Worm (Caenorhabditis elegans): ENCODE results near the gene pin-2.

- TF ChIP-seq snpc-1.1 (tag; optimal IDR thresholded peaks at IDR 0.05; ENCODE audit: insufficient read depth) (no peak), pha-4 (tag; optimal IDR thresholded peaks at IDR 0.05) (no peak), nhr-90 (tag; optimal IDR thresholded peaks at IDR 0.05) (no peak), ztf-26 (tag; optimal IDR thresholded peaks at IDR 0.05) (no peak), ceh-27 (GFP tag; optimal IDR thresholded peaks at IDR 0.05) (no peak), hlh-26 (GFP tag; conservative IDR thresholded peaks at IDR 0.05) (no peak), nfya-1 (tag; optimal IDR thresholded peaks at IDR 0.05; ENCODE audit: borderline replicate concordance, insufficient read depth) (no peak), akir-1 (GFP tag; optimal IDR thresholded peaks at IDR 0.05) (no peak), rpc-1 (optimal IDR thresholded peaks at IDR 0.05) (no peak), rpc-1 (tag; optimal IDR thresholded peaks at IDR 0.05) (no peak), efl-1 (GFP tag; optimal IDR thresholded peaks at IDR 0.05) (no peak), hrde-1 (tag; optimal IDR thresholded peaks at IDR 0.05; ENCODE audit: borderline replicate concordance) (no peak), lin-35 (GFP tag; optimal IDR thresholded peaks at IDR 0.05) (no peak), madf-6 (GFP tag; IDR thresholded peaks at IDR 0.05) (no peak), dox-1 (GFP tag; IDR thresholded peaks at IDR 0.05) (no peak)
These were observed 30.9 kb upstream of the pin-2 start for ce11 chrIV:12762782-12763181.
